Fruit fly (Drosophila melanogaster): ENCODE data around the gene CG2258.

Gene CG2258

dm6 chrX:8115717-8116311, 13.9 kb upstream of the CG2258 start, which contains the start of gene Gclc (continued):
- TF ChIP-seq lmd (GFP tag; IDR thresholded peaks at IDR 0.05) (no peak), grn (GFP tag; optimal IDR thresholded peaks at IDR 0.05) (no peak), Fer3 (tag; optimal IDR thresholded peaks at IDR 0.05) (no peak), Side (GFP tag; optimal IDR thresholded peaks at IDR 0.05) (no peak), pan (optimal IDR thresholded peaks at IDR 0.05) (no peak), pan (GFP tag; optimal IDR thresholded peaks at IDR 0.05 in 1 of 2, IDR thresholded peaks at IDR 0.05 in 1 of 2) (no peak), CG5245 (GFP tag; optimal IDR thresholded peaks at IDR 0.05) (no peak), CG11696 (GFP tag; IDR thresholded peaks at IDR 0.05) (no peak), toy (GFP tag; IDR thresholded peaks at IDR 0.05) (no peak), CG1024 (GFP tag; IDR thresholded peaks at IDR 0.05) (no peak), mld (GFP tag; IDR thresholded peaks at IDR 0.05; ENCODE audit: partially characterized antibody) (no peak), HLHmδ (GFP tag; optimal IDR thresholded peaks at IDR 0.05) (no peak), bsh (GFP tag; optimal IDR thresholded peaks at IDR 0.05) (no peak), CG8089 (GFP tag; optimal IDR thresholded peaks at IDR 0.05) (no peak), CG11398 (GFP tag; optimal IDR thresholded peaks at IDR 0.05) (no peak), nau (GFP tag; optimal IDR thresholded peaks at IDR 0.05) (peak; percentile 19), amos (GFP tag; IDR thresholded peaks at IDR 0.05; ENCODE audit: partially characterized antibody) (peak; percentile 54; the same call in 1 of the 2 replicates), Asciz (GFP tag; optimal IDR thresholded peaks at IDR 0.05) (no peak), CG6683 (GFP tag; optimal IDR thresholded peaks at IDR 0.05) (no peak), HLH3B (GFP tag; IDR thresholded peaks at IDR 0.05) (no peak), CG4730 (GFP tag; IDR thresholded peaks at IDR 0.05) (no peak), Mrtf (GFP tag; IDR thresholded peaks at IDR 0.05) (no peak), D (optimal IDR thresholded peaks at IDR 0.05) (no peak), D (GFP tag; optimal IDR thresholded peaks at IDR 0.05) (no peak), Sox102F (GFP tag; optimal IDR thresholded peaks at IDR 0.05) (no peak), CG12942 (GFP tag; optimal IDR thresholded peaks at IDR 0.05) (no peak), Mad (GFP tag; optimal IDR thresholded peaks at IDR 0.05) (no peak), croc (GFP tag; conservative IDR thresholded peaks at IDR 0.05) (no peak), sisA (GFP tag; IDR thresholded peaks at IDR 0.05) (no peak), CG6689 (GFP tag; IDR thresholded peaks at IDR 0.05) (no peak), cg (GFP tag; optimal IDR thresholded peaks at IDR 0.05) (peak; percentile 75), CG13287 (GFP tag; IDR thresholded peaks at IDR 0.05; ENCODE audit: partially characterized antibody) (peak; percentile 62), Drgx (GFP tag; IDR thresholded peaks at IDR 0.05) (no peak), CG4404 (GFP tag; IDR thresholded peaks at IDR 0.05) (no peak), Trl (optimal IDR thresholded peaks at IDR 0.05) (no peak), Trl (GFP tag; optimal IDR thresholded peaks at IDR 0.05) (no peak), Optix (GFP tag; IDR thresholded peaks at IDR 0.05) (no peak), ranshi (GFP tag; IDR thresholded peaks at IDR 0.05) (no peak), Chrac-16 (GFP tag; optimal IDR thresholded peaks at IDR 0.05) (no peak), CG6854 (GFP tag; optimal IDR thresholded peaks at IDR 0.05) (no peak), exex (tag; optimal IDR thresholded peaks at IDR 0.05) (peak; percentile 28), CG1832 (GFP tag; optimal IDR thresholded peaks at IDR 0.05) (no peak), slp2 (GFP tag; optimal IDR thresholded peaks at IDR 0.05) (no peak), caup (GFP tag; optimal IDR thresholded peaks at IDR 0.05; ENCODE audit: severe bottlenecking) (no peak), CG7357 (GFP tag; IDR thresholded peaks at IDR 0.05) (no peak), H2.0 (GFP tag; IDR thresholded peaks at IDR 0.05) (no peak), CG8765 (GFP tag; IDR thresholded peaks at IDR 0.05) (no peak), Taf1 (GFP tag; IDR thresholded peaks at IDR 0.05) (no peak), vvl (GFP tag; IDR thresholded peaks at IDR 0.05) (peak; percentile 33; the same call in 1 of the 2 replicates), CG6654 (GFP tag; optimal IDR thresholded peaks at IDR 0.05) (no peak), Opbp (GFP tag; IDR thresholded peaks at IDR 0.05; ENCODE audit: partially characterized antibody) (peak; percentile 23; the same call in 1 of the 3 replicates), Hand (GFP tag; optimal IDR thresholded peaks at IDR 0.05) (no peak)

Data from whole organism, embryonic.